Worm (Caenorhabditis elegans) whole organism, L4 larva: ENCODE measurements around the gene Y39A1A.21.

Experiments
- F10B5.3 ChIP-seq: sonication (generic microtip); optimal IDR thresholded peaks from 2 replicates; lab custom pipeline; 2016; ENCODE audit warnings: mild to moderate bottlenecking, missing genetic modification characterization, missing compliant biosample characterization
- F26F4.8 ChIP-seq: fragments of 200-800 bp; sonication (Bioruptor generic); conservative IDR thresholded peaks from 2 replicates; pipeline ENCODE4 v1.3.6; 2022; ENCODE audit warnings: missing genetic modification characterization, missing compliant biosample characterization
- Y105C5A.15 ChIP-seq: fragments of 200-800 bp; sonication (Bioruptor generic); IDR thresholded peaks from 2 replicates; pipeline ENCODE4 v1.3.6; 2022; ENCODE audit warnings: missing genetic modification characterization, missing compliant biosample characterization
- Y48G9A.11 ChIP-seq: fragments of 200-800 bp; sonication (Bioruptor generic); IDR thresholded peaks from 2 replicates; pipeline ENCODE4 v1.3.6; 2022; ENCODE audit warnings: missing genetic modification reagents, missing genetic modification characterization, missing compliant biosample characterization
- Y5F2A.4 ChIP-seq: fragments of 200-800 bp; sonication (Bioruptor generic); optimal IDR thresholded peaks from 2 replicates; lab custom pipeline; 2018; ENCODE audit warnings: mild to moderate bottlenecking, missing genetic modification characterization, missing compliant biosample characterization
- Y75B8A.6 ChIP-seq: fragments of 200-800 bp; sonication (Bioruptor generic); IDR thresholded peaks from 2 replicates; pipeline ENCODE4 v1.3.6; 2022; ENCODE audit warnings: missing genetic modification reagents, missing genetic modification characterization, missing compliant biosample characterization
- ZK337.2 ChIP-seq: fragments of 200-800 bp; sonication (Bioruptor generic); IDR thresholded peaks from 2 replicates; pipeline ENCODE4 v1.3.6; 2022; ENCODE audit warnings: missing genetic modification reagents, missing genetic modification characterization, missing compliant biosample characterization
- ZK546.5 ChIP-seq, 2 experiments: sonication (generic microtip); optimal IDR thresholded peaks; 2 replicates each; lab custom pipeline; 2017; ENCODE audit warnings: missing biosample characterization in 2 of 2, missing genetic modification characterization in 2 of 2
- aha-1 ChIP-seq: fragments of 150-350 bp; peaks from one replicate; lab custom pipeline; 2014; ENCODE audit warnings: missing biosample characterization, missing genetic modification characterization
- arid-1 ChIP-seq: fragments of 200-800 bp; sonication (Bioruptor generic); conservative IDR thresholded peaks from 2 replicates; pipeline ENCODE4 v1.3.6; 2022; ENCODE audit warnings: missing genetic modification reagents, missing genetic modification characterization, missing compliant biosample characterization
- ceh-20 ChIP-seq: fragments of 200-800 bp; sonication (Bioruptor generic); IDR thresholded peaks from 2 replicates; pipeline ENCODE4 v1.3.6; 2022; ENCODE audit warnings: missing genetic modification reagents, missing genetic modification characterization, missing compliant biosample characterization
- ceh-62 ChIP-seq: sonication (generic microtip); optimal IDR thresholded peaks from 2 replicates; lab custom pipeline; 2017; ENCODE audit warnings: missing biosample characterization, missing genetic modification characterization
- ceh-82 ChIP-seq: sonication (generic microtip); optimal IDR thresholded peaks from 2 replicates; lab custom pipeline; 2017; ENCODE audit warnings: missing biosample characterization, missing genetic modification characterization
- daf-12 ChIP-seq: fragments of 150-350 bp; optimal IDR thresholded peaks from 2 replicates; lab custom pipeline; 2014; ENCODE audit warnings: missing biosample characterization, missing genetic modification reagents, missing genetic modification characterization
- dmd-6 ChIP-seq: fragments of 200-800 bp; sonication (Bioruptor generic); IDR thresholded peaks from 2 replicates; pipeline ENCODE4 v1.3.6; 2022; ENCODE audit warnings: missing genetic modification reagents, missing genetic modification characterization, missing compliant biosample characterization
- dmd-9 ChIP-seq: fragments of 200-800 bp; sonication (Bioruptor generic); IDR thresholded peaks from 2 replicates; pipeline ENCODE4 v1.3.6; 2022; ENCODE audit warnings: missing genetic modification reagents, missing genetic modification characterization, missing compliant biosample characterization
- egl-43 ChIP-seq: fragments of 200-800 bp; sonication (Bioruptor generic); IDR thresholded peaks from 2 replicates; pipeline ENCODE4 v1.3.6; 2022; ENCODE audit warnings: missing genetic modification reagents, missing genetic modification characterization, missing compliant biosample characterization
- fos-1 ChIP-seq: fragments of 150-350 bp; optimal IDR thresholded peaks from 2 replicates; lab custom pipeline; 2014; ENCODE audit warnings: missing biosample characterization, missing genetic modification characterization
- gei-8 ChIP-seq: fragments of 200-800 bp; sonication (Bioruptor generic); optimal IDR thresholded peaks from 2 replicates; lab custom pipeline; 2018; ENCODE audit warnings: mild to moderate bottlenecking, missing genetic modification characterization, missing compliant biosample characterization
- hlh-11 ChIP-seq: fragments of 200-800 bp; sonication (Bioruptor generic); optimal IDR thresholded peaks from 2 replicates; lab custom pipeline; 2018; ENCODE audit warnings: mild to moderate bottlenecking, missing genetic modification characterization, missing compliant biosample characterization
- hlh-30 ChIP-seq: sonication (generic microtip); optimal IDR thresholded peaks from 2 replicates; lab custom pipeline; 2017; ENCODE audit warnings: antibody characterized with exemption, mild to moderate bottlenecking, missing genetic modification characterization, missing compliant biosample characterization; ENCODE audit not compliant: insufficient read depth
- hmg-1.1 ChIP-seq: fragments of 200-800 bp; sonication (Bioruptor generic); IDR thresholded peaks from 2 replicates; pipeline ENCODE4 v1.3.6; 2022; ENCODE audit warnings: missing genetic modification reagents, missing genetic modification characterization, missing compliant biosample characterization
- lin-1 ChIP-seq: fragments of 200-800 bp; sonication (Bioruptor generic); IDR thresholded peaks from 2 replicates; pipeline ENCODE4 v1.3.6; 2022; ENCODE audit warnings: missing genetic modification reagents, missing genetic modification characterization, missing compliant biosample characterization
- lin-13 ChIP-seq: fragments of 150-350 bp; optimal IDR thresholded peaks from 2 replicates; lab custom pipeline; 2014; ENCODE audit warnings: missing biosample characterization, missing genetic modification reagents, missing genetic modification characterization
- lin-15B ChIP-seq: fragments of 150-350 bp; sonication (generic microtip); optimal IDR thresholded peaks from 3 replicates; lab custom pipeline; 2014; ENCODE audit warnings: missing biosample characterization, missing genetic modification characterization
- lin-29 ChIP-seq: fragments of 200-800 bp; sonication (Bioruptor generic); IDR thresholded peaks from 2 replicates; pipeline ENCODE4 v1.3.6; 2022; ENCODE audit warnings: missing genetic modification reagents, missing genetic modification characterization, missing compliant biosample characterization
- lsy-2 ChIP-seq, 2 experiments: fragments of 150-350 bp in 1 of 2; sonication (generic microtip) in 1 of 2; optimal IDR thresholded peaks; 2 replicates each; lab custom pipeline; 2014 to 2017; ENCODE audit warnings: missing biosample characterization in 2 of 2, missing genetic modification characterization in 2 of 2
- madf-9 ChIP-seq: fragments of 200-800 bp; sonication (Bioruptor generic); conservative IDR thresholded peaks from 2 replicates; pipeline ENCODE4 v1.3.6; 2022; ENCODE audit warnings: missing genetic modification reagents, missing genetic modification characterization, missing compliant biosample characterization
- mdl-1 ChIP-seq, 2 experiments: fragments of 150-350 bp in 1 of 2; sonication (generic microtip) in 1 of 2; optimal IDR thresholded peaks; 2 replicates each; lab custom pipeline; 2014 to 2017; ENCODE audit warnings: missing biosample characterization in 2 of 2, missing genetic modification characterization in 2 of 2
- mdt-29 ChIP-seq: fragments of 200-800 bp; sonication (Bioruptor generic); IDR thresholded peaks from 2 replicates; pipeline ENCODE4 v1.3.6; 2022; ENCODE audit warnings: missing genetic modification reagents, missing genetic modification characterization, missing compliant biosample characterization
- nhr-10 ChIP-seq: fragments of 150-350 bp; optimal IDR thresholded peaks from 2 replicates; lab custom pipeline; 2014; ENCODE audit warnings: missing biosample characterization, missing genetic modification characterization
- nhr-11 ChIP-seq: fragments of 150-350 bp; optimal IDR thresholded peaks from 2 replicates; lab custom pipeline; 2014; ENCODE audit warnings: missing biosample characterization, missing genetic modification characterization
- nhr-237 ChIP-seq: sonication (generic microtip); optimal IDR thresholded peaks from 2 replicates; lab custom pipeline; 2017; ENCODE audit warnings: missing biosample characterization, missing genetic modification characterization
- nhr-48 ChIP-seq: sonication (generic microtip); optimal IDR thresholded peaks from 2 replicates; lab custom pipeline; 2016; ENCODE audit warnings: mild to moderate bottlenecking, missing genetic modification characterization, missing compliant biosample characterization
- pha-4 ChIP-seq, 2 experiments: fragments of 150-350 bp in 1 of 2; fragments of 200-800 bp in 1 of 2; sonication (Bioruptor generic) in 1 of 2; IDR thresholded peaks in 1 of 2; optimal IDR thresholded peaks in 1 of 2; 2 replicates each; pipeline versions ENCODE4 v1.3.6 to Lab custom; 2014 to 2022; ENCODE audit warnings: missing genetic modification characterization in 2 of 2, missing genetic modification reagents in 2 of 2, missing biosample characterization in 1 of 2, missing compliant biosample characterization in 1 of 2
- php-3 ChIP-seq: fragments of 200-800 bp; sonication (Bioruptor generic); IDR thresholded peaks from 2 replicates; pipeline ENCODE4 v1.3.6; 2022; ENCODE audit warnings: missing genetic modification reagents, missing genetic modification characterization, missing compliant biosample characterization
- pqm-1 ChIP-seq: sonication (generic microtip); optimal IDR thresholded peaks from 2 replicates; lab custom pipeline; 2017; ENCODE audit warnings: missing biosample characterization, missing genetic modification characterization
- rbr-2 ChIP-seq: sonication (generic microtip); optimal IDR thresholded peaks from 2 replicates; lab custom pipeline; 2016; ENCODE audit warnings: missing genotype, missing genetic modification characterization, missing compliant biosample characterization
- set-16 ChIP-seq: fragments of 200-800 bp; sonication (Bioruptor generic); IDR thresholded peaks from 2 replicates; pipeline ENCODE4 v1.3.6; 2022; ENCODE audit warnings: missing genetic modification reagents, missing genetic modification characterization, missing compliant biosample characterization
- skn-1 ChIP-seq: fragments of 150-350 bp; optimal IDR thresholded peaks from 2 replicates; lab custom pipeline; 2014; ENCODE audit warnings: missing biosample characterization, missing genetic modification characterization
- snpc-1.2 ChIP-seq: fragments of 200-800 bp; sonication (Bioruptor generic); IDR thresholded peaks from 2 replicates; pipeline ENCODE4 v1.3.6; 2022; ENCODE audit warnings: missing genetic modification reagents, missing genetic modification characterization, missing compliant biosample characterization
- spr-1 ChIP-seq: sonication (generic microtip); optimal IDR thresholded peaks from 2 replicates; lab custom pipeline; 2016; ENCODE audit warnings: mild to moderate bottlenecking, missing genetic modification characterization, missing compliant biosample characterization
- tra-1 ChIP-seq: fragments of 200-800 bp; sonication (Bioruptor generic); IDR thresholded peaks from 2 replicates; pipeline ENCODE4 v1.3.6; 2022; ENCODE audit warnings: missing genetic modification reagents, missing genetic modification characterization, missing compliant biosample characterization
- unc-62 ChIP-seq, 3 experiments: fragments of 150-350 bp in 1 of 3; sonication (generic microtip); optimal IDR thresholded peaks in 2 of 3; peaks in 1 of 3; 1 replicate in 1 of 3; 2 replicates in 2 of 3; lab custom pipeline; 2014 to 2017; ENCODE audit warnings: missing biosample characterization in 3 of 3, missing genetic modification characterization in 3 of 3, missing genetic modification reagents in 3 of 3, missing genotype in 1 of 3
- vab-7 ChIP-seq: fragments of 200-800 bp; sonication (Bioruptor generic); IDR thresholded peaks from 2 replicates; pipeline ENCODE4 v1.3.6; 2022; ENCODE audit warnings: missing genetic modification reagents, missing genetic modification characterization, missing compliant biosample characterization
- zfp-3 ChIP-seq: fragments of 200-800 bp; sonication (Bioruptor generic); conservative IDR thresholded peaks from 2 replicates; pipeline ENCODE4 v1.3.6; 2022; ENCODE audit warnings: missing genetic modification reagents, missing genetic modification characterization, missing compliant biosample characterization
- zip-11 ChIP-seq: fragments of 200-800 bp; sonication (Bioruptor generic); IDR thresholded peaks from 2 replicates; pipeline ENCODE4 v1.3.6; 2022; ENCODE audit warnings: missing genetic modification characterization, missing compliant biosample characterization
- ztf-11 ChIP-seq: fragments of 150-350 bp; optimal IDR thresholded peaks from 2 replicates; lab custom pipeline; 2014; ENCODE audit warnings: missing biosample characterization, missing genetic modification characterization

Y39A1A.21 gene

ce11 chrIII:10720170-10720569, 13.3 kb upstream of the Y39A1A.21 start (continued):
- TF ChIP-seq spr-1 (tag; lab: Kevin White, UChicago) (peak; percentile 32), ztf-11 (tag; lab: Kevin White, UChicago) (no peak), unc-62 (GFP tag; optimal IDR thresholded peaks at IDR 0.05 in 1 of 2; lab: Kevin White, UChicago) (no peak), unc-62 (tag; optimal IDR thresholded peaks at IDR 0.05; lab: Kevin White, UChicago) (no peak), gei-8 (GFP tag; lab: Kevin White, UChicago) (peak; percentile 57), dmd-9 (GFP tag; lab: Robert Waterston, UW) (no peak), pqm-1 (tag; lab: Kevin White, UChicago) (peak; percentile 19), ceh-62 (tag; lab: Kevin White, UChicago) (no peak), tra-1 (GFP tag; lab: Robert Waterston, UW) (peak; percentile 52; the same call in 1 of the 2 replicates), hlh-30 (tag; lab: Kevin White, UChicago) (peak; percentile 89), dmd-6 (GFP tag; lab: Robert Waterston, UW) (peak; percentile 94), F26F4.8 (GFP tag; lab: Robert Waterston, UW) (no peak), lin-13 (GFP tag; lab: Kevin White, UChicago) (peak; percentile 64), ZK337.2 (GFP tag; lab: Robert Waterston, UW) (no peak), snpc-1.2 (GFP tag; lab: Robert Waterston, UW) (peak; percentile 17; the same call in 1 of the 2 replicates), rbr-2 (tag; lab: Kevin White, UChicago) (peak; percentile 83), fos-1 (tag; lab: Kevin White, UChicago) (no peak), hmg-1.1 (GFP tag; lab: Robert Waterston, UW) (peak; percentile 93), madf-9 (GFP tag; lab: Robert Waterston, UW) (peak; percentile 54; the same call in 1 of the 2 replicates), egl-43 (GFP tag; lab: Robert Waterston, UW) (peak; percentile 79), zip-11 (GFP tag; lab: Robert Waterston, UW) (no peak), vab-7 (GFP tag; lab: Robert Waterston, UW) (0 out of 2 replicates have a peak, but pooled peaks have one; percentile 23), ceh-82 (tag; lab: Kevin White, UChicago) (no peak), skn-1 (no peak), Y5F2A.4 (GFP tag; lab: Kevin White, UChicago) (peak; percentile 24), aha-1 (tag; lab: Kevin White, UChicago) (no peak), Y105C5A.15 (GFP tag; lab: Robert Waterston, UW) (0 out of 2 replicates have a peak, but pooled peaks have one; percentile 54), lsy-2 (tag; optimal IDR thresholded peaks at IDR 0.05; lab: Kevin White, UChicago) (peak; percentile 51 to 81), Y48G9A.11 (GFP tag; lab: Robert Waterston, UW) (no peak), php-3 (GFP tag; lab: Robert Waterston, UW) (peak; percentile 84), zfp-3 (peak; percentile 68; the same call in 1 of the 2 replicates), ZK546.5 (tag; optimal IDR thresholded peaks at IDR 0.05; lab: Kevin White, UChicago) (no peak), nhr-48 (tag; lab: Kevin White, UChicago) (peak; percentile 80), ceh-20 (peak; percentile 79), F10B5.3 (tag; lab: Kevin White, UChicago) (no peak), set-16 (GFP tag; lab: Robert Waterston, UW) (peak; percentile 74)

DNA sequence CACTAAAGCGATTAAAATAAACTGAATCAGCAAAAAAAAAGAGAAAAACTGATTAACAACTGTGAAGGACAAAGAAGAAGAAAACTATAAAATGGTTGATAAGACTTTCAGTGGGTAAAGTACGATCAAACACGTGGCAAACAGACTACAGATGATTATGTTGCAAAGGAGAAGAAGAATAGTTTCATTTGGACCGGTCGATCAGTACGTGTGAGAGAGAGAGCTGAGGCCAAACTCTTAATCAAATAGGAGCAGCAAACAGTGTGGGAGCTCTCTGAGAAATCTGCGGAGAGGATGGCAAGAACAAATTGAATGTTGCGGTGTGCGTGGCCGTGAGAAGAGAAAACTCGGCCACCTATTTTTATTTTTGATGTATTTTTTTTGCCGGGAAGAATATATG, 12.2 kb upstream of the Y39A1A.21 start:
- TF ChIP-seq ZK546.5 (tag; optimal IDR thresholded peaks at IDR 0.05; lab: Kevin White, UChicago) (no peak), lin-1 (GFP tag; lab: Robert Waterston, UW) (0 out of 2 replicates have a peak, but pooled peaks have one; percentile 23), hlh-11 (tag; lab: Kevin White, UChicago) (peak; percentile 86), arid-1 (0 out of 2 replicates have a peak, but pooled peaks have one; percentile 27), tra-1 (GFP tag; lab: Robert Waterston, UW) (0 out of 2 replicates have a peak, but pooled peaks have one; percentile 33), lin-15B (no peak), mdt-29 (GFP tag; lab: Robert Waterston, UW) (0 out of 2 replicates have a peak, but pooled peaks have one; percentile 41), lsy-2 (tag; optimal IDR thresholded peaks at IDR 0.05; lab: Kevin White, UChicago) (peak in 1 of 2 experiments; percentile 21), snpc-1.2 (GFP tag; lab: Robert Waterston, UW) (no peak), dmd-6 (GFP tag; lab: Robert Waterston, UW) (peak; percentile 62), mdl-1 (tag; optimal IDR thresholded peaks at IDR 0.05; lab: Kevin White, UChicago) (peak in 1 of 2 experiments; percentile 69), lin-29 (GFP tag; lab: Robert Waterston, UW) (no peak), hlh-30 (tag; lab: Kevin White, UChicago) (peak; percentile 61), daf-12 (tag; lab: Kevin White, UChicago) (no peak), Y105C5A.15 (GFP tag; lab: Robert Waterston, UW) (no peak), pha-4 (GFP tag; IDR thresholded peaks at IDR 0.05; lab: Robert Waterston, UW) (no peak), pha-4 (tag; optimal IDR thresholded peaks at IDR 0.05; lab: Kevin White, UChicago) (no peak), nhr-237 (tag; lab: Kevin White, UChicago) (no peak), Y75B8A.6 (GFP tag; lab: Robert Waterston, UW) (0 out of 2 replicates have a peak, but pooled peaks have one; percentile 57), nhr-10 (peak; percentile 31), nhr-11 (tag; lab: Kevin White, UChicago) (no peak)
